Worm (Caenorhabditis elegans): ENCODE data around the gene dhs-9.
A peak's percentile ranks its signal among the peaks of the same experiment; 100 is the strongest.

Gene dhs-9

ce11 chrIII:5349250-5349649 is 18.6 kb downstream of the dhs-9 start, which contains the start of gene thoc-5 (continued):
- peak; percentile 72 for TF ChIP-seq unc-55 (GFP tag; optimal IDR thresholded peaks at IDR 0.05)
- TF ChIP-seq lin-13 (GFP tag; optimal IDR thresholded peaks at IDR 0.05): peak; percentile 71
- peak; percentile 46 for TF ChIP-seq fos-1 (tag; optimal IDR thresholded peaks at IDR 0.05)
- peak; percentile 75 for TF ChIP-seq lin-11 (tag; optimal IDR thresholded peaks at IDR 0.05)
- peak; percentile 60 for TF ChIP-seq ztf-4 (tag; optimal IDR thresholded peaks at IDR 0.05)
- peak; percentile 81 to 91 for TF ChIP-seq lsy-2 (tag; optimal IDR thresholded peaks at IDR 0.05)

ce11 chrIII:5346017-5346416 is 21.8 kb downstream of the dhs-9 start, which contains the start of gene glrx-21:
glrx-21 (minus strand) TSS chrIII:5346117.
- no peak for TF ChIP-seq unc-62 (GFP tag; optimal IDR thresholded peaks at IDR 0.05)
- TF ChIP-seq nhr-129 (tag; optimal IDR thresholded peaks at IDR 0.05): no peak
- no peak for TF ChIP-seq C34F6.9 (tag; optimal IDR thresholded peaks at IDR 0.05)
- TF ChIP-seq F13H6.1 (tag; optimal IDR thresholded peaks at IDR 0.05): no peak
- no peak for TF ChIP-seq ztf-4 (tag; optimal IDR thresholded peaks at IDR 0.05)
- TF ChIP-seq nhr-25 (tag; optimal IDR thresholded peaks at IDR 0.05): no peak
- no peak for TF ChIP-seq sma-3 (GFP tag; optimal IDR thresholded peaks at IDR 0.05)
- TF ChIP-seq dmd-4 (tag; optimal IDR thresholded peaks at IDR 0.05): no peak
- TF ChIP-seq ZK546.5 (tag; optimal IDR thresholded peaks at IDR 0.05): no peak
- no peak for TF ChIP-seq nhr-6 (tag; optimal IDR thresholded peaks at IDR 0.05)
- TF ChIP-seq ztf-11 (tag; optimal IDR thresholded peaks at IDR 0.05): no peak

- no peak for TF ChIP-seq sma-9 (GFP tag; optimal IDR thresholded peaks at IDR 0.05)
- TF ChIP-seq sma-9 (tag; optimal IDR thresholded peaks at IDR 0.05): no peak
- TF ChIP-seq mdl-1 (tag; optimal IDR thresholded peaks at IDR 0.05): no peak
Measured at ce11 chrIII:5344561-5344960, 23.3 kb downstream of the dhs-9 start.

ce11 chrIII:5343555-5343954 is 24.3 kb downstream of the dhs-9 start:
- TF ChIP-seq lin-11 (tag; optimal IDR thresholded peaks at IDR 0.05): no peak
- no peak for TF ChIP-seq mdl-1 (tag; optimal IDR thresholded peaks at IDR 0.05)
- no peak for TF ChIP-seq mab-5 (tag; optimal IDR thresholded peaks at IDR 0.05)
- TF ChIP-seq lsy-2 (tag; optimal IDR thresholded peaks at IDR 0.05): no peak
- TF ChIP-seq Y55F3AM.14 (GFP tag; optimal IDR thresholded peaks at IDR 0.05): no peak
- no peak for TF ChIP-seq gmeb-1 (tag; optimal IDR thresholded peaks at IDR 0.05)

- TF ChIP-seq unc-55 (GFP tag; optimal IDR thresholded peaks at IDR 0.05): peak; percentile 31
- TF ChIP-seq gmeb-1 (tag; optimal IDR thresholded peaks at IDR 0.05): no peak
Measured at ce11 chrIII:5341382-5341781, 26.5 kb downstream of the dhs-9 start, which contains the start of gene ZK121.2. ZK121.2 (plus strand) TSS chrIII:5341682.

ce11 chrIII:5340530-5340929 is 27.3 kb downstream of the dhs-9 start:
- TF ChIP-seq lin-11 (tag; optimal IDR thresholded peaks at IDR 0.05) (no peak), unc-55 (GFP tag; optimal IDR thresholded peaks at IDR 0.05) (peak; percentile 37)

- TF ChIP-seq unc-55 (GFP tag; optimal IDR thresholded peaks at IDR 0.05) (peak; percentile 52), unc-39 (tag; optimal IDR thresholded peaks at IDR 0.05) (no peak), mab-5 (tag; optimal IDR thresholded peaks at IDR 0.05) (peak; percentile 71), fos-1 (tag; optimal IDR thresholded peaks at IDR 0.05) (peak; percentile 3)
Measured at ce11 chrIII:5338787-5339186, 29.1 kb downstream of the dhs-9 start.

ce11 chrIII:5334517-5335049 is 33.3 kb downstream of the dhs-9 start:
- TF ChIP-seq fos-1 (tag; optimal IDR thresholded peaks at IDR 0.05) (peak; percentile 6), nhr-6 (tag; optimal IDR thresholded peaks at IDR 0.05) (no peak), F13H6.1 (tag; optimal IDR thresholded peaks at IDR 0.05) (peak; percentile 0), lin-39 (tag; optimal IDR thresholded peaks at IDR 0.05) (no peak), sem-4 (tag; optimal IDR thresholded peaks at IDR 0.05) (no peak), nhr-237 (tag; optimal IDR thresholded peaks at IDR 0.05) (no peak), nhr-129 (tag; optimal IDR thresholded peaks at IDR 0.05) (peak; percentile 28), sma-9 (GFP tag; optimal IDR thresholded peaks at IDR 0.05) (peak; percentile 19), sma-9 (tag; optimal IDR thresholded peaks at IDR 0.05) (no peak), nhr-77 (tag; optimal IDR thresholded peaks at IDR 0.05) (no peak), elt-3 (tag; optimal IDR thresholded peaks at IDR 0.05) (no peak), crh-2 (tag; optimal IDR thresholded peaks at IDR 0.05) (peak; percentile 32), unc-39 (tag; optimal IDR thresholded peaks at IDR 0.05) (no peak)
